Worm (Caenorhabditis elegans) whole organism, dauer: ENCODE measurements around the gene trpp-11.

Experiments
- unc-62 ChIP-seq: sonication (generic microtip); optimal IDR thresholded peaks from 2 replicates; lab custom pipeline; 2017; ENCODE audit warnings: missing biosample characterization, missing genetic modification reagents, missing genetic modification characterization

trpp-11 gene

ce11 chrIII:782503-782902, 12.4 kb upstream of the trpp-11 start:
- no peak for TF ChIP-seq unc-62 (GFP tag; lab: Kevin White, UChicago)

DNA sequence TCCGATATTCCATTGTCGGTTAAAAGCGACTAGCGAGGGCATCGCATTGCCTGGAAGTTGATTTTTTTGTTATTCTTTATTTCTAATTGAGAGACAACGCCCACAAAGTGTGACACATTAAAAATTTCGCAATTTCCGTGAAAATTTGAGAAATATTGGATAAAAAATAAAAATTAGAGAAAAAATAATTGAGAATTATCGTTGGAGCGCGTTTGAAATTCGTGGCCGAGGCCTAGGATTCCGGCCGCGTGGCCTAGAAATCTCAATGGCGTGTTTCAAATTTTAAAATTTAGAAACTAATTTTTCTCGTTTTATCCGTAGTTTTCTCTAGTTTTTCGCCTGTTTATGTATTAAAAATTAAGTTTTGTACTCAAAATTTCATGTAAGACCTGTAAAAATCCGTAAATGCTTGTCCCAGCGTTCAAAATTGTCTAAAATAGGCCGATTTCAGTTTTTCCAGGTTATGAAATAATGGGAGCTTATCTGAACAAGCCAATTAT, 11.6 kb upstream of the trpp-11 start, which contains the start of the genes dagl-2 and ppm-1.G:
dagl-2 (minus strand) TSS at position 52 of the 500 bp plus-strand sequence.
ppm-1.G (plus strand) TSS at position 450 of the 500 bp plus-strand sequence.
- no peak for TF ChIP-seq unc-62 (GFP tag; lab: Kevin White, UChicago)

DNA sequence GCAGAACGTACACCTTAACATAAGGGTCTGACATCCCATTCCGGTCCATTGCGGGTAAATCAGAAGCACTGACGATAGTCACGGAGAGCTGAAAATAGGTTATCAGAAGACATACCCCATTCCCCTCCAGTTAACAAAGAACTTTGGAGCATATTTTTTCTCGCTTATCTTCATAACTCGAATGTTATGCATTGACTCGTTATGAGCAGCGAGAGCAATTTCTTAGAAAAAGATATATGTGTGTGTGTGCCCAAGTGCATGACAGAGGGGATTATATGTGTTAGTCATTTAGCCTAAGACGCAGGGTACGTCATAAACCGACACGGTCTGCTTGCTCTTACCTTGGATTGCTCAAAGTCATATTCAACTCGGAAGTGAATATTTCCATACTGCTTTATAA, 5.3 kb upstream of the trpp-11 start:
- no peak for TF ChIP-seq unc-62 (GFP tag; lab: Kevin White, UChicago)

DNA sequence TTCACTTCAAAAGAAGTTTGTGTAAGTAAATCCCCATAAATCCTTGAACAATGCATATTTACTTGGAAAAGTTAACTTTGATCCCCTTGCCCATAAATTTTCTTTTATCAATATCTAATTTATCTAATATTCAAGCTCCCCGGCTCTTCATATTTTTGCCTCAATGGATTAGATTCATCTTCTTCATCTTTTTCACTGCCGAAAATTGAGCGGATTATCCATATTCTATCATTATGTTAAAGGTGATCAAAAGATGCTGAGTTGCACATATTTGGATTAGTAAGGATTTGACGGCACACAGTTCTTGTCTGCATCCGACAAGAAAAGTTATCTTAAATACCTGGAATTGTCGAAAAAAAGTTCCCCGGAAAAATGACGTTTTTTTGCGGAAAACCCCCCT, 4.3 kb upstream of the trpp-11 start:
- no peak for TF ChIP-seq unc-62 (GFP tag; lab: Kevin White, UChicago)

ce11 chrIII:793595-793994, 1.3 kb upstream of the trpp-11 start, which contains the start of gene snt-2:
Gene snt-2 (minus strand): TSS chrIII:793733.
- TF ChIP-seq unc-62 (GFP tag; lab: Kevin White, UChicago) = no peak

ce11 chrIII:794000-794399, 936 bp upstream of the trpp-11 start, which contains the start of gene rps-29:
Gene rps-29 (plus strand): TSS chrIII:794300.
- TF ChIP-seq unc-62 (GFP tag; lab: Kevin White, UChicago) = no peak

DNA sequence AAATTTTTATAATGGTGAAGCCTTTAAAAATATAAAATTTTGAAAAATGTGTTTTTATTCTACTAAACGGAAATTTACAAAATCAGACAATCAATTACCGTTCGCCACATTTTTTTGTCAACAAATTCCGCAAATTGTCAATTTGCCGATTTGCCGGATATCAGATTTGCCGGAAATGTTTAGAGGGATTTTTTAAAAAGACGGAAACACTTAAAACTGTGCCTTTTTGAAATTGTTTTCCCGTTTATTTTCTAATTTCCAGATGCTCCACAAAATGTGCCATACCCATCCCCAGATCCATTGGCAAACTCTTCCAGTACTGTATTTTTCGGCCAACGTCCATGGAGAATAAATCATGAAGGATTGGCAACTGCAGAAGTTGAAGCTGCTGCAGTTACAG, 2.6 kb downstream of the trpp-11 start:
- TF ChIP-seq unc-62 (GFP tag; lab: Kevin White, UChicago) = no peak

ce11 chrIII:802041-802440, 7.1 kb downstream of the trpp-11 start:
- no peak for TF ChIP-seq unc-62 (GFP tag; lab: Kevin White, UChicago)

ce11 chrIII:811544-811943, 16.6 kb downstream of the trpp-11 start, which contains the start of gene daf-7:
Gene daf-7 (plus strand): TSS chrIII:811844.
- TF ChIP-seq unc-62 (GFP tag; lab: Kevin White, UChicago) = no peak

DNA sequence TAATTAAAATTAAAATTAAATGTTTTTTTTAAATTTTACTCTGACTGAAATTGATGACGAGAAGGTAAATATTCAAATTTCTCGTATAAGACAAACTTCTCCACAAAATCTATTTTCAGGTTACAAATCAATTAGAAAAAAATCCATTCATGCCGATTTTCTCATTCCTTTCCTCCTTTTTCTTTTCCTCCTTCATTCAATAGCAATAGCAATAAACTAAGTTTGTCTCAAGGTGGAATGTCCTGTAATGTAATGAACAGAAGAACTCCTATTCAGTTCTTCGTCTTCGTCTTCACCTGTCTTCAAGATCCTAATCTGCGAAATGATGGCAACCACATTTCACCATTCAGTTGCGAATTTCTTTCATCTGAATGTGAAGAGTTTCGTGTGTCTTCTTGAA, 20.9 kb downstream of the trpp-11 start, which contains the start of gene dac-1:
dac-1 (plus strand) TSS at position 301 of the 400 bp plus-strand sequence.
- no peak for TF ChIP-seq unc-62 (GFP tag; lab: Kevin White, UChicago)

ce11 chrIII:819313-819712, 24.4 kb downstream of the trpp-11 start:
- TF ChIP-seq unc-62 (GFP tag; lab: Kevin White, UChicago) = no peak

ce11 chrIII:822546-823272, 27.8 kb downstream of the trpp-11 start, which contains the start of gene clec-149:
Gene clec-149 (plus strand): TSS chrIII:823222.
- no peak for TF ChIP-seq unc-62 (GFP tag; lab: Kevin White, UChicago)

ce11 chrIII:825256-825655, 30.3 kb downstream of the trpp-11 start:
- no peak for TF ChIP-seq unc-62 (GFP tag; lab: Kevin White, UChicago)

DNA sequence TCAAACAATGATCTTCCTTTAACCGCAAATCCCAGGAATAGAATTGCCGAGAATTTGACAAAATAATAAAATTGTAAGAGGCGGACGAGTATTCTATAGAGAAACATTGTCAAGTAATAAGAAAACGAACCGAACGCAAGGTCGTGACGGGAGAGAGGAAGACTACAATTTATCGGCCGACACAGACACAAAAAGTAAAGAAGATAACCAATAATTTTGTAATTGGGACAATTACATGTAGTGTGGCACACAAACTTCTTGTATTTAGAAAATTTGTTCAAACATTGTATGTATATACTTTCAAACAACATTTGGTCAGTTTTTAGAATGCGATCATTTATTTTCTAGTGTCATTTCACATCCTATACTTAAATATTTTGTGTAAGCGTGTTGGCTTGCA, 37.0 kb downstream of the trpp-11 start, which contains the start of gene ceeh-1:
ceeh-1 (minus strand) TSS at position 317 of the 400 bp plus-strand sequence.
- TF ChIP-seq unc-62 (GFP tag; lab: Kevin White, UChicago) = no peak

DNA sequence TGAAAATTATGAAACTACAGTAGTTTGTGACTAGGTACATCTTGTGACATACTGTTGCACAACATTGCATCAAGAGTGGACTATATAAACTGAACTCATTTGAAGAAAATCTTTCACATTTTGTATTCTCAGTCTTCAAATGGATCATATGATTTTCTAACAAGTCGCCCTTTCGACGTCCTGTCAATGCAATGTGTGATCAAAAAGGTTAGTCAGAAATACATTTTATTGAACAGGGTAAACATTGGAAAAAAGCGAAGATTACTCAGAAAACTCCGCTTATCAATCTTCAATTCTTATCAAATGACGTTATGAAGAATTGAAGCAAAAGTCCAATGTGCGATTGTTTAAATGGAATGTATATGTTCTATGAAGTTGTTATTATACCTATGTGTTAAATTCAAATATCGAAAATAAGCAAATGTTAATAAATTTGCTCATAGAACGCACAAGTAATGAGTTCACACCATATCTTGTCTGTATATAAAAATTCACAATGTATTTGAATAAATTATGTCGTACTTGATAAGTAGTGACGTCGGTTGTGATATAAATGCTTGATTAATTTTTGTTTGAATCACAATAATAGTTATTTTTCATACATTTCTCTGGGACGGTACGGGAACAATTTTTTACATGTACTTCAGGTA, 38.0 kb downstream of the trpp-11 start, which contains the start of gene zip-2:
zip-2 (plus strand) TSS at position 128 of the 650 bp plus-strand sequence.
- no peak for TF ChIP-seq unc-62 (GFP tag; lab: Kevin White, UChicago)
